Worm (Caenorhabditis elegans) whole organism, mixed stage, embryonic: ENCODE results near the gene H04D03.2.

Source experiments
- M03D4.4 ChIP-seq: sonication (generic microtip); optimal IDR thresholded peaks from 2 replicates; lab custom pipeline; 2017; ENCODE audit warnings: mild to moderate bottlenecking, missing genetic modification characterization, missing compliant biosample characterization
- bed-3 ChIP-seq: fragments of 200-800 bp; sonication (Bioruptor generic); optimal IDR thresholded peaks from 3 replicates; lab custom pipeline; 2018; ENCODE audit warnings: mild to moderate bottlenecking, missing genetic modification characterization, moderate library complexity, missing compliant biosample characterization
- blmp-1 ChIP-seq: fragments of 150-350 bp; optimal IDR thresholded peaks from 2 replicates; lab custom pipeline; 2014; ENCODE audit warnings: missing biosample characterization, missing genetic modification characterization
- ceh-39 ChIP-seq: fragments of 150-350 bp; optimal IDR thresholded peaks from 2 replicates; lab custom pipeline; 2014; ENCODE audit warnings: missing biosample characterization, missing genetic modification characterization
- ceh-43 ChIP-seq: fragments of 200-800 bp; sonication (Bioruptor generic); optimal IDR thresholded peaks from 2 replicates; lab custom pipeline; 2018; ENCODE audit warnings: mild to moderate bottlenecking, missing genetic modification characterization, moderate library complexity, missing compliant biosample characterization
- ces-1 ChIP-seq: fragments of 150-350 bp; optimal IDR thresholded peaks from 2 replicates; lab custom pipeline; 2014; ENCODE audit warnings: missing biosample characterization, missing genetic modification reagents, missing genetic modification characterization
- drap-1 ChIP-seq: fragments of 200-800 bp; sonication (Bioruptor generic); optimal IDR thresholded peaks from 3 replicates; lab custom pipeline; 2018; ENCODE audit warnings: mild to moderate bottlenecking, missing genetic modification characterization, missing compliant biosample characterization
- elt-1 ChIP-seq: sonication (generic microtip); optimal IDR thresholded peaks from 2 replicates; lab custom pipeline; 2017; ENCODE audit warnings: missing genetic modification characterization, mild to moderate bottlenecking, missing compliant biosample characterization, antibody characterized with exemption, moderate library complexity, borderline replicate concordance; ENCODE audit not compliant: insufficient read depth
- elt-3 ChIP-seq: fragments of 150-350 bp; optimal IDR thresholded peaks from 2 replicates; lab custom pipeline; 2014; ENCODE audit warnings: missing biosample characterization, missing genetic modification characterization
- flh-1 ChIP-seq: fragments of 200-800 bp; sonication (Bioruptor generic); optimal IDR thresholded peaks from 2 replicates; lab custom pipeline; 2018; ENCODE audit warnings: mild to moderate bottlenecking, missing genetic modification characterization, moderate library complexity, missing compliant biosample characterization
- ham-2 ChIP-seq: fragments of 200-800 bp; sonication (Bioruptor generic); optimal IDR thresholded peaks from 2 replicates; lab custom pipeline; 2018; ENCODE audit warnings: mild to moderate bottlenecking, missing genetic modification characterization, missing compliant biosample characterization
- hlh-1 ChIP-seq: fragments of 150-350 bp; optimal IDR thresholded peaks from 2 replicates; lab custom pipeline; 2014; ENCODE audit warnings: missing biosample characterization, missing genetic modification reagents, missing genetic modification characterization
- lin-13 ChIP-seq: fragments of 150-350 bp; optimal IDR thresholded peaks from 2 replicates; lab custom pipeline; 2014; ENCODE audit warnings: missing biosample characterization, missing genetic modification characterization
- lin-32 ChIP-seq: fragments of 200-800 bp; sonication (Bioruptor generic); optimal IDR thresholded peaks from 2 replicates; lab custom pipeline; 2018; ENCODE audit warnings: mild to moderate bottlenecking, missing genetic modification characterization, missing compliant biosample characterization
- lsy-2 ChIP-seq: fragments of 150-350 bp; optimal IDR thresholded peaks from 2 replicates; lab custom pipeline; 2014; ENCODE audit warnings: missing biosample characterization, missing genetic modification characterization
- mab-5 ChIP-seq: fragments of 150-350 bp; optimal IDR thresholded peaks from 2 replicates; lab custom pipeline; 2014; ENCODE audit warnings: missing biosample characterization, missing genetic modification characterization
- mep-1 ChIP-seq: fragments of 150-350 bp; optimal IDR thresholded peaks from 2 replicates; lab custom pipeline; 2017; ENCODE audit warnings: missing biosample characterization, missing genetic modification reagents, missing genetic modification characterization, inconsistent platforms
- nhr-12 ChIP-seq: fragments of 150-350 bp; optimal IDR thresholded peaks from 2 replicates; lab custom pipeline; 2014; ENCODE audit warnings: missing biosample characterization, missing genetic modification characterization
- nhr-2 ChIP-seq: fragments of 150-350 bp; optimal IDR thresholded peaks from 2 replicates; lab custom pipeline; 2014; ENCODE audit warnings: missing biosample characterization, missing genetic modification characterization
- nhr-237 ChIP-seq: fragments of 150-350 bp; optimal IDR thresholded peaks from 2 replicates; lab custom pipeline; 2014; ENCODE audit warnings: missing biosample characterization, missing genetic modification characterization
- nhr-28 ChIP-seq: fragments of 150-350 bp; optimal IDR thresholded peaks from 2 replicates; lab custom pipeline; 2014; ENCODE audit warnings: missing biosample characterization, missing genetic modification characterization
- nhr-76 ChIP-seq: sonication (generic microtip); optimal IDR thresholded peaks from 2 replicates; lab custom pipeline; 2017; ENCODE audit warnings: missing biosample characterization, missing genetic modification characterization
- pha-4 ChIP-seq: fragments of 150-350 bp; optimal IDR thresholded peaks from 2 replicates; lab custom pipeline; 2018; ENCODE audit warnings: missing biosample characterization, missing genetic modification reagents, missing genetic modification characterization
- sem-2 ChIP-seq: fragments of 200-800 bp; sonication (Bioruptor generic); optimal IDR thresholded peaks from 2 replicates; lab custom pipeline; 2018; ENCODE audit warnings: mild to moderate bottlenecking, missing genetic modification characterization, missing compliant biosample characterization
- snpc-4 ChIP-seq: fragments of 150-350 bp; optimal IDR thresholded peaks from 2 replicates; lab custom pipeline; 2014; ENCODE audit warnings: missing biosample characterization, missing genetic modification characterization
- sptf-1 ChIP-seq: sonication (generic microtip); optimal IDR thresholded peaks from 2 replicates; lab custom pipeline; 2017; ENCODE audit warnings: mild to moderate bottlenecking, missing genetic modification characterization, moderate library complexity, missing compliant biosample characterization
- tbx-8 ChIP-seq: fragments of 200-800 bp; sonication (Bioruptor generic); optimal IDR thresholded peaks from 2 replicates; lab custom pipeline; 2018; ENCODE audit warnings: mild to moderate bottlenecking, missing genetic modification characterization, moderate library complexity, missing compliant biosample characterization
- unc-120 ChIP-seq: sonication (generic microtip); optimal IDR thresholded peaks from 2 replicates; lab custom pipeline; 2017; ENCODE audit warnings: missing genetic modification characterization, missing compliant biosample characterization; ENCODE audit not compliant: poor library complexity, severe bottlenecking
- unc-39 ChIP-seq: fragments of 150-350 bp; optimal IDR thresholded peaks from 2 replicates; lab custom pipeline; 2014; ENCODE audit warnings: missing biosample characterization, missing genetic modification characterization
- unc-62 ChIP-seq: fragments of 150-350 bp; optimal IDR thresholded peaks from 2 replicates; lab custom pipeline; 2014; ENCODE audit warnings: missing biosample characterization, missing genetic modification reagents, missing genetic modification characterization
- zip-8 ChIP-seq: fragments of 150-350 bp; optimal IDR thresholded peaks from 2 replicates; lab custom pipeline; 2014; ENCODE audit warnings: missing biosample characterization, missing genetic modification characterization
- ztf-11 ChIP-seq: fragments of 150-350 bp; optimal IDR thresholded peaks from 2 replicates; lab custom pipeline; 2014; ENCODE audit warnings: missing biosample characterization, missing genetic modification characterization

The H04D03.2 gene

ce11 chrIII:10421680-10422079, 20.5 kb downstream of the H04D03.2 start:
- TF ChIP-seq lin-32 (GFP tag; lab: Kevin White, UChicago) (no peak), nhr-76 (no peak), ceh-39 (tag; lab: Kevin White, UChicago) (no peak), snpc-4 (tag; lab: Kevin White, UChicago) (no peak), ztf-11 (tag; lab: Kevin White, UChicago) (no peak), lsy-2 (tag; lab: Kevin White, UChicago) (no peak), M03D4.4 (tag; lab: Kevin White, UChicago) (no peak), mab-5 (no peak), tbx-8 (GFP tag; lab: Kevin White, UChicago) (no peak), ham-2 (GFP tag; lab: Kevin White, UChicago) (no peak), lin-13 (tag; lab: Kevin White, UChicago) (no peak), mep-1 (tag; lab: Kevin White, UChicago) (no peak), nhr-28 (tag; lab: Kevin White, UChicago) (no peak), sem-2 (no peak), unc-120 (no peak), hlh-1 (tag; lab: Kevin White, UChicago) (no peak), nhr-12 (tag; lab: Kevin White, UChicago) (no peak), zip-8 (tag; lab: Kevin White, UChicago) (no peak), unc-62 (GFP tag; lab: Kevin White, UChicago) (no peak)

- TF ChIP-seq M03D4.4 (tag; lab: Kevin White, UChicago) = peak; percentile 25
- no peak for TF ChIP-seq elt-3 (tag; lab: Kevin White, UChicago)
These were observed 26.4 kb downstream of the H04D03.2 start, which contains the start of gene ymel-1 for ce11 chrIII:10415822-10416221. Gene ymel-1 (plus strand): TSS chrIII:10416139.

- TF ChIP-seq nhr-76 (no peak), pha-4 (tag; lab: Kevin White, UChicago) (peak; percentile 76), zip-8 (tag; lab: Kevin White, UChicago) (peak; percentile 1), nhr-12 (tag; lab: Kevin White, UChicago) (no peak), elt-1 (peak; percentile 13), ztf-11 (tag; lab: Kevin White, UChicago) (peak; percentile 14), nhr-237 (peak; percentile 85), ceh-43 (GFP tag; lab: Kevin White, UChicago) (no peak), bed-3 (GFP tag; lab: Kevin White, UChicago) (no peak), elt-3 (tag; lab: Kevin White, UChicago) (no peak), unc-39 (tag; lab: Kevin White, UChicago) (no peak), unc-120 (peak; percentile 7), nhr-2 (tag; lab: Kevin White, UChicago) (no peak), drap-1 (no peak), blmp-1 (tag; lab: Kevin White, UChicago) (no peak), mep-1 (tag; lab: Kevin White, UChicago) (peak; percentile 63), lin-13 (tag; lab: Kevin White, UChicago) (peak; percentile 84), unc-62 (GFP tag; lab: Kevin White, UChicago) (no peak), ces-1 (GFP tag; lab: Kevin White, UChicago) (peak; percentile 68), ceh-39 (tag; lab: Kevin White, UChicago) (peak; percentile 45), tbx-8 (GFP tag; lab: Kevin White, UChicago) (peak; percentile 27), ham-2 (GFP tag; lab: Kevin White, UChicago) (peak; percentile 8), lsy-2 (tag; lab: Kevin White, UChicago) (peak; percentile 84), sptf-1 (peak; percentile 23), lin-32 (GFP tag; lab: Kevin White, UChicago) (no peak), flh-1 (no peak)
These were observed 35.0 kb downstream of the H04D03.2 start, which contains the start of gene hat-1 for ce11 chrIII:10407198-10407663. Gene hat-1 (minus strand): TSS chrIII:10407248.

DNA sequence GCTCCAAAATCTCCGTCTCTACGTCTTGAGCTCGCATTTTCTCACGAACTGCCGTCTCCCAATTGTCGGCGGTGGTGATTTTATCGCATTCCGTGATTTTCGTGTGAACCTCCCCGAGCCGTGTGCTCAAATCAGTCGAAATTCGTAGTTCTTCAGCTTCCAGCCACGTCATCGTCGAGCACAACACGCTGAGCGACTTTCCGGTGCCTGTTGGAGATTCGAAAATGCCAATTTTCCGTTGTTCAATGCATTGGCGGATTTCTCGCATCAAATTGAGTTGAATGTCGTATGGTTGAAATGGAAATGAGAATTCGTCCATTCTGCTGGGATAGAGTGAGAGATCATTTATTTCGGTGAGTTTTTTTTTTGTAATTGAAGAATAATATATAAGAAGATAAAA, 37.3 kb downstream of the H04D03.2 start, which contains the start of the genes M03C11.3 and chl-1:
Gene M03C11.3, plus strand, starts transcription at position 153 of the 400 bp plus-strand sequence.
Gene chl-1, minus strand, starts transcription at position 323 of the 400 bp plus-strand sequence.
- TF ChIP-seq drap-1 (no peak), pha-4 (tag; lab: Kevin White, UChicago) (no peak), unc-62 (GFP tag; lab: Kevin White, UChicago) (no peak), nhr-237 (no peak), ces-1 (GFP tag; lab: Kevin White, UChicago) (no peak), unc-120 (no peak), mep-1 (tag; lab: Kevin White, UChicago) (no peak), M03D4.4 (tag; lab: Kevin White, UChicago) (no peak)
